Fruit fly (Drosophila melanogaster) whole organism, embryonic: ENCODE data around the gene JMJD5.
A peak's percentile ranks its signal among the peaks of the same experiment; 100 is the strongest.

Experiments used
- Aef1 ChIP-seq: fragments of 200-800 bp; sonication (Bioruptor generic); IDR thresholded peaks from 3 replicates; pipeline ENCODE4 v1.3.6; 2022; ENCODE audit warnings: missing biosample characterization, missing genetic modification characterization
- CG11723 ChIP-seq: fragments of 200-800 bp; sonication (Bioruptor generic); optimal IDR thresholded peaks from 2 replicates; lab custom pipeline; 2017; ENCODE audit warnings: missing biosample characterization, mild to moderate bottlenecking, missing genetic modification characterization
- CG12071 ChIP-seq: fragments of 200-800 bp; sonication (Bioruptor generic); optimal IDR thresholded peaks from 3 replicates; lab custom pipeline; 2018; ENCODE audit warnings: missing biosample characterization, mild to moderate bottlenecking, missing genetic modification characterization
- CG15011 ChIP-seq: fragments of 200-800 bp; sonication (Bioruptor generic); optimal IDR thresholded peaks from 3 replicates; lab custom pipeline; 2018; ENCODE audit warnings: missing biosample characterization, mild to moderate bottlenecking, missing genetic modification characterization
- CG15073 ChIP-seq: fragments of 200-800 bp; sonication (Bioruptor generic); optimal IDR thresholded peaks from 2 replicates; lab custom pipeline; 2016; ENCODE audit warnings: missing biosample characterization, missing genetic modification characterization
- CG15514 ChIP-seq: fragments of 200-800 bp; sonication (Bioruptor generic); optimal IDR thresholded peaks from 3 replicates; lab custom pipeline; 2017; ENCODE audit warnings: missing biosample characterization, missing genetic modification characterization, mild to moderate bottlenecking, moderate library complexity, missing genetic modification reagents
- CG1647 ChIP-seq: fragments of 200-800 bp; sonication (Bioruptor generic); optimal IDR thresholded peaks from 3 replicates; lab custom pipeline; 2016; ENCODE audit warnings: missing biosample characterization, missing genetic modification characterization
- CG30403 ChIP-seq: fragments of 200-800 bp; sonication (Bioruptor generic); optimal IDR thresholded peaks from 3 replicates; lab custom pipeline; 2016; ENCODE audit warnings: missing biosample characterization, missing genetic modification characterization
- CG31224 ChIP-seq: fragments of 200-800 bp; sonication (Bioruptor generic); IDR thresholded peaks from 2 replicates; pipeline ENCODE4 v1.3.6; 2022; ENCODE audit warnings: missing biosample characterization, missing genetic modification characterization
- CG33557 ChIP-seq: fragments of 200-800 bp; sonication (Bioruptor generic); optimal IDR thresholded peaks from 2 replicates; lab custom pipeline; 2019; ENCODE audit warnings: missing biosample characterization, mild to moderate bottlenecking, missing genetic modification characterization, moderate library complexity
- CG42726 ChIP-seq: fragments of 200-800 bp; sonication (Bioruptor generic); IDR thresholded peaks from 2 replicates; pipeline ENCODE4 v1.3.6; 2022; ENCODE audit warnings: missing biosample characterization, missing genetic modification characterization; ENCODE audit not compliant: partially characterized antibody
- CG6272 ChIP-seq: fragments of 200-800 bp; sonication (Bioruptor generic); IDR thresholded peaks from 2 replicates; pipeline ENCODE4 v1.3.6; 2022; ENCODE audit warnings: missing biosample characterization, missing genetic modification characterization
- CG6689 ChIP-seq: fragments of 200-800 bp; sonication (Bioruptor generic); IDR thresholded peaks from 2 replicates; pipeline ENCODE4 v1.3.6; 2022; ENCODE audit warnings: missing biosample characterization, missing genetic modification characterization
- CG7786 ChIP-seq: fragments of 200-800 bp; sonication (Bioruptor generic); optimal IDR thresholded peaks from 2 replicates; lab custom pipeline; 2016; ENCODE audit warnings: missing biosample characterization, missing genetic modification characterization
- CG7963 ChIP-seq: fragments of 200-800 bp; sonication (Bioruptor generic); IDR thresholded peaks from 3 replicates; pipeline ENCODE4 v1.3.6; 2022; ENCODE audit warnings: missing biosample characterization, missing genetic modification characterization; ENCODE audit not compliant: partially characterized antibody
- CG8765 ChIP-seq: fragments of 200-800 bp; sonication (Bioruptor generic); IDR thresholded peaks from 2 replicates; pipeline ENCODE4 v1.3.6; 2022; ENCODE audit warnings: missing biosample characterization, missing genetic modification characterization
- Drgx ChIP-seq: fragments of 200-800 bp; sonication (Bioruptor generic); IDR thresholded peaks from 2 replicates; pipeline ENCODE4 v1.3.6; 2022; ENCODE audit warnings: missing biosample characterization, missing genetic modification characterization
- Gsc ChIP-seq: fragments of 200-800 bp; sonication (Bioruptor generic); IDR thresholded peaks from 2 replicates; pipeline ENCODE4 v1.3.6; 2022; ENCODE audit warnings: missing biosample characterization, missing genetic modification characterization
- HLH4C ChIP-seq: fragments of 200-800 bp; sonication (Bioruptor generic); IDR thresholded peaks from 3 replicates; pipeline ENCODE4 v1.3.6; 2022; ENCODE audit warnings: missing biosample characterization, missing genetic modification characterization; ENCODE audit not compliant: partially characterized antibody
- Med ChIP-seq: fragments of 200-800 bp; sonication (Bioruptor generic); peaks from one replicate; lab custom pipeline; 2016; ENCODE audit warnings: missing biosample characterization, missing genetic modification characterization, mild to moderate bottlenecking, inconsistent platforms, moderate library complexity
- Mrtf ChIP-seq: fragments of 200-800 bp; sonication (Bioruptor generic); IDR thresholded peaks from 3 replicates; pipeline ENCODE4 v1.3.6; 2022; ENCODE audit warnings: missing biosample characterization, missing genetic modification characterization
- NC2β ChIP-seq: fragments of 200-800 bp; sonication (Bioruptor generic); optimal IDR thresholded peaks from 2 replicates; lab custom pipeline; 2016; ENCODE audit warnings: missing biosample characterization, missing genetic modification characterization
- NfI ChIP-seq: fragments of 200-800 bp; sonication (Bioruptor generic); optimal IDR thresholded peaks from 3 replicates; lab custom pipeline; 2018; ENCODE audit warnings: missing biosample characterization, mild to moderate bottlenecking, missing genetic modification characterization, moderate library complexity
- Pdp1 ChIP-seq, 2 experiments: fragments of 200-800 bp; sonication (Bioruptor generic); optimal IDR thresholded peaks; 3 replicates each; lab custom pipeline; 2016; ENCODE audit warnings: missing biosample characterization in 2 of 2, missing genetic modification characterization in 2 of 2, mild to moderate bottlenecking in 1 of 2, moderate library complexity in 1 of 2
- Poxn ChIP-seq: fragments of 200-800 bp; sonication (Bioruptor generic); IDR thresholded peaks from 2 replicates; pipeline ENCODE4 v1.3.6; 2022; ENCODE audit warnings: missing biosample characterization, missing genetic modification characterization
- Ravus ChIP-seq: fragments of 200-800 bp; sonication (Bioruptor generic); IDR thresholded peaks from 2 replicates; pipeline ENCODE4 v1.3.6; 2022; ENCODE audit warnings: missing biosample characterization, missing genetic modification characterization
- Taf1 ChIP-seq: fragments of 200-800 bp; sonication (Bioruptor generic); IDR thresholded peaks from 2 replicates; pipeline ENCODE4 v1.3.6; 2022; ENCODE audit warnings: missing biosample characterization, missing genetic modification characterization
- abd-A ChIP-seq: fragments of 200-800 bp; sonication (Bioruptor generic); optimal IDR thresholded peaks from 3 replicates; lab custom pipeline; 2019; ENCODE audit warnings: missing biosample characterization, mild to moderate bottlenecking, missing genetic modification characterization, moderate library complexity
- aop ChIP-seq: fragments of 200-800 bp; sonication (Bioruptor generic); IDR thresholded peaks from 2 replicates; pipeline ENCODE4 v1.3.6; 2022; ENCODE audit warnings: missing biosample characterization, missing genetic modification characterization
- ap ChIP-seq: fragments of 200-800 bp; sonication (Bioruptor generic); IDR thresholded peaks from 2 replicates; pipeline ENCODE4 v1.3.6; 2022; ENCODE audit warnings: missing biosample characterization, missing genetic modification characterization
- ara ChIP-seq: fragments of 200-800 bp; sonication (Bioruptor generic); IDR thresholded peaks from 2 replicates; pipeline ENCODE4 v1.3.6; 2022; ENCODE audit warnings: missing biosample characterization, missing genetic modification characterization
- bab2 ChIP-seq: fragments of 200-800 bp; sonication (Bioruptor generic); optimal IDR thresholded peaks from 2 replicates; lab custom pipeline; 2016; ENCODE audit warnings: missing biosample characterization, missing genetic modification characterization
- btn ChIP-seq: fragments of 200-800 bp; sonication (Bioruptor generic); optimal IDR thresholded peaks from 2 replicates; lab custom pipeline; 2016; ENCODE audit warnings: missing biosample characterization, missing genetic modification characterization
- chinmo ChIP-seq: fragments of 200-800 bp; sonication (Bioruptor generic); IDR thresholded peaks from 4 replicates; pipeline ENCODE4 v1.3.6; 2022; ENCODE audit warnings: missing biosample characterization, missing genetic modification characterization; ENCODE audit not compliant: partially characterized antibody
- crol ChIP-seq: fragments of 200-800 bp; sonication (Bioruptor generic); IDR thresholded peaks from 2 replicates; pipeline ENCODE4 v1.3.6; 2022; ENCODE audit warnings: missing biosample characterization, missing genetic modification characterization
- crp ChIP-seq, 2 experiments: fragments of 200-800 bp; sonication (Bioruptor generic); optimal IDR thresholded peaks; 2 replicates in 1 of 2; 3 replicates in 1 of 2; lab custom pipeline; 2017; ENCODE audit warnings: missing biosample characterization in 2 of 2, missing genetic modification characterization in 2 of 2, mild to moderate bottlenecking in 1 of 2, moderate library complexity in 1 of 2
- emc ChIP-seq: fragments of 200-800 bp; sonication (Bioruptor generic); optimal IDR thresholded peaks from 2 replicates; lab custom pipeline; 2016; ENCODE audit warnings: missing biosample characterization, missing genetic modification characterization
- fd3F ChIP-seq: fragments of 200-800 bp; sonication (Bioruptor generic); optimal IDR thresholded peaks from 2 replicates; lab custom pipeline; 2018; ENCODE audit warnings: missing biosample characterization, mild to moderate bottlenecking, missing genetic modification characterization, moderate library complexity
- fu2 ChIP-seq: fragments of 200-800 bp; sonication (Bioruptor generic); optimal IDR thresholded peaks from 2 replicates; lab custom pipeline; 2016; ENCODE audit warnings: missing biosample characterization, missing genetic modification characterization
- gro ChIP-seq: fragments of 200-800 bp; sonication (Bioruptor generic); optimal IDR thresholded peaks from 2 replicates; lab custom pipeline; 2016; ENCODE audit warnings: missing biosample characterization, missing genetic modification characterization
- gsb-n ChIP-seq: fragments of 200-800 bp; sonication (Bioruptor generic); optimal IDR thresholded peaks from 3 replicates; lab custom pipeline; 2018; ENCODE audit warnings: missing biosample characterization, mild to moderate bottlenecking, missing genetic modification characterization
- hkb ChIP-seq, 2 experiments: fragments of 200-800 bp in 1 of 2; fragments of >200 bp in 1 of 2; sonication (Bioruptor generic) in 1 of 2; IDR thresholded peaks in 1 of 2; optimal IDR thresholded peaks in 1 of 2; 2 replicates each; pipeline versions ENCODE4 v1.3.6 to Lab custom; 2017 to 2022; ENCODE audit warnings: missing biosample characterization in 1 of 2, missing genetic modification characterization in 1 of 2
- peb ChIP-seq: fragments of 200-800 bp; sonication (Bioruptor generic); IDR thresholded peaks from 2 replicates; pipeline ENCODE4 v1.3.6; 2022; ENCODE audit warnings: missing biosample characterization, missing genetic modification characterization
- sob ChIP-seq: fragments of 200-800 bp; sonication (Bioruptor generic); IDR thresholded peaks from 2 replicates; pipeline ENCODE4 v1.3.6; 2022; ENCODE audit warnings: missing biosample characterization, missing genetic modification characterization
- stc ChIP-seq: fragments of 200-800 bp; sonication (Bioruptor generic); IDR thresholded peaks from 2 replicates; pipeline ENCODE4 v1.3.6; 2022; ENCODE audit warnings: missing biosample characterization, missing genetic modification characterization
- stwl ChIP-seq: fragments of 200-800 bp; sonication (Bioruptor generic); optimal IDR thresholded peaks from 3 replicates; lab custom pipeline; 2018; ENCODE audit warnings: missing biosample characterization, mild to moderate bottlenecking, missing genetic modification characterization, moderate library complexity
- tap ChIP-seq: fragments of 200-800 bp; optimal IDR thresholded peaks from 3 replicates; lab custom pipeline; 2019; ENCODE audit warnings: missing biosample characterization, mild to moderate bottlenecking, missing genetic modification characterization, moderate library complexity
- trem ChIP-seq: fragments of 200-800 bp; optimal IDR thresholded peaks from 3 replicates; lab custom pipeline; 2019; ENCODE audit warnings: missing biosample characterization, mild to moderate bottlenecking, missing genetic modification characterization, moderate library complexity
- vfl ChIP-seq: fragments of 200-800 bp; sonication (Bioruptor generic); optimal IDR thresholded peaks from 2 replicates; lab custom pipeline; 2016; ENCODE audit warnings: missing biosample characterization, missing genetic modification characterization
- wdn ChIP-seq: fragments of 200-800 bp; sonication (Bioruptor generic); IDR thresholded peaks from 2 replicates; pipeline ENCODE4 v1.3.6; 2022; ENCODE audit warnings: missing biosample characterization, missing genetic modification characterization
- zen2 ChIP-seq: fragments of 200-800 bp; sonication (Bioruptor generic); IDR thresholded peaks from 3 replicates; pipeline ENCODE4 v1.3.6; 2022; ENCODE audit warnings: missing biosample characterization, missing genetic modification characterization; ENCODE audit not compliant: partially characterized antibody

Gene JMJD5

DNA sequence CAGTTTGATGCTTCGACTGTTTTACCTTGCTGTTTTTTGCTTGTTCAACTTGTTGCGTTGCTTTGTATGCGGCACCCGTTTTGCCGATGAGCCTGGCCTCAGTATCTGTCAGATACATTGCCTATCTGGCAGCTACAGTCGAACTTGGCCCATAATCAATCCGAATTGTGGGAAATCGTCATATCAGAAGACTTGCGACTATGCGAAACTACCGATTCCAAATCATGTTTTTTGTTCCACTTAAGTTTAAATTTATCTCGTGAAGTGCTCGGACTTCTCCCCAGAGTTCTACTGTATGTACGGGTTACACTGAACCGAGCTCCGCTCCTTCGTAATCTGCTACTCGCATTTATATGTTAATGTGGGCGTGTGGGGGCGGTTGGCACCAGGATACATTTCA lies 43.1 kb upstream of the JMJD5 start (continued):
- TF ChIP-seq NC2β (GFP tag; lab: Kevin White, UChicago) = no peak
- TF ChIP-seq Taf1 (GFP tag; lab: Robert Waterston, UW) = peak; percentile 7; the same call in 1 of the 2 replicates
- TF ChIP-seq ara = no peak
- TF ChIP-seq hkb (optimal IDR thresholded peaks at IDR 0.05; lab: Kevin White, UChicago) = no peak
- 0 out of 2 replicates have a peak, but pooled peaks have one; percentile 42 for TF ChIP-seq hkb (GFP tag; IDR thresholded peaks at IDR 0.05; lab: Robert Waterston, UW)
- TF ChIP-seq ap (GFP tag; lab: Robert Waterston, UW) = no peak
- TF ChIP-seq zen2 (GFP tag; lab: Robert Waterston, UW) = no peak
- no peak for TF ChIP-seq CG8765 (GFP tag; lab: Robert Waterston, UW)
- no peak for TF ChIP-seq CG11723 (GFP tag; lab: Kevin White, UChicago)
- peak; percentile 23; the same call in 1 of the 2 replicates for TF ChIP-seq sob
- no peak for TF ChIP-seq CG15011 (GFP tag; lab: Kevin White, UChicago)
- TF ChIP-seq emc (GFP tag; lab: Kevin White, UChicago) = no peak
- TF ChIP-seq tap = no peak
- TF ChIP-seq Gsc (GFP tag; lab: Robert Waterston, UW) = no peak
- no peak for TF ChIP-seq stwl (tag; lab: Kevin White, UChicago)
- no peak for TF ChIP-seq gro
- no peak for TF ChIP-seq Ravus (GFP tag; lab: Robert Waterston, UW)
- TF ChIP-seq CG31224 (GFP tag; lab: Robert Waterston, UW) = 0 out of 2 replicates have a peak, but pooled peaks have one; percentile 25
- no peak for TF ChIP-seq Pdp1 (GFP tag; optimal IDR thresholded peaks at IDR 0.05; lab: Kevin White, UChicago)
- 0 out of 4 replicates have a peak, but pooled peaks have one; percentile 2 for TF ChIP-seq chinmo (GFP tag; lab: Robert Waterston, UW)
- TF ChIP-seq gsb-n (tag; lab: Kevin White, UChicago) = no peak
- TF ChIP-seq Mrtf (GFP tag; lab: Robert Waterston, UW) = peak; percentile 10; the same call in 1 of the 3 replicates
- no peak for TF ChIP-seq fd3F
- TF ChIP-seq CG6689 (GFP tag; lab: Robert Waterston, UW) = no peak
- no peak for TF ChIP-seq CG6272 (GFP tag; lab: Robert Waterston, UW)
- no peak for TF ChIP-seq fu2 (GFP tag; lab: Kevin White, UChicago)
- TF ChIP-seq btn (GFP tag; lab: Kevin White, UChicago) = no peak
- no peak for TF ChIP-seq HLH4C
- TF ChIP-seq CG42726 (GFP tag; lab: Robert Waterston, UW) = no peak
- TF ChIP-seq CG7786 = no peak
- no peak for TF ChIP-seq CG15514 (GFP tag; lab: Kevin White, UChicago)
- no peak for TF ChIP-seq CG33557 (GFP tag; lab: Kevin White, UChicago)
- no peak for TF ChIP-seq CG15073 (GFP tag; lab: Kevin White, UChicago)
- no peak for TF ChIP-seq aop (GFP tag; lab: Robert Waterston, UW)
- no peak for TF ChIP-seq bab2
- TF ChIP-seq wdn (GFP tag; lab: Robert Waterston, UW) = no peak
- TF ChIP-seq crp (GFP tag; optimal IDR thresholded peaks at IDR 0.05; lab: Kevin White, UChicago) = no peak
- no peak for TF ChIP-seq abd-A (tag; lab: Kevin White, UChicago)
- TF ChIP-seq CG30403 (GFP tag; lab: Kevin White, UChicago) = no peak
- TF ChIP-seq Poxn (GFP tag; lab: Robert Waterston, UW) = no peak
- TF ChIP-seq Med = peak; percentile 84
- TF ChIP-seq stc (GFP tag; lab: Robert Waterston, UW) = no peak
- TF ChIP-seq vfl (GFP tag; lab: Kevin White, UChicago) = no peak
- peak; percentile 40; the same call in 1 of the 3 replicates for TF ChIP-seq Aef1 (GFP tag; lab: Robert Waterston, UW)
- no peak for TF ChIP-seq NfI (GFP tag; lab: Kevin White, UChicago)
- TF ChIP-seq peb (GFP tag; lab: Robert Waterston, UW) = no peak
- TF ChIP-seq CG1647 (GFP tag; lab: Kevin White, UChicago) = no peak
- peak; percentile 24; the same call in 1 of the 2 replicates for TF ChIP-seq Drgx (GFP tag; lab: Robert Waterston, UW)
- no peak for TF ChIP-seq CG7963 (GFP tag; lab: Robert Waterston, UW)
- TF ChIP-seq crol (GFP tag; lab: Robert Waterston, UW) = no peak
- no peak for TF ChIP-seq CG12071 (GFP tag; lab: Kevin White, UChicago)
- no peak for TF ChIP-seq trem (tag; lab: Kevin White, UChicago)
